Fruit fly (Drosophila melanogaster) whole organism, embryonic: ENCODE results near the gene UQCR-14L.

Experiments
- Antp ChIP-seq: fragments of 200-800 bp; sonication (Bioruptor generic); optimal IDR thresholded peaks from 3 replicates; lab custom pipeline; 2016; ENCODE audit warnings: missing biosample characterization, missing genetic modification characterization
- CG1024 ChIP-seq: fragments of 200-800 bp; sonication (Bioruptor generic); IDR thresholded peaks from 2 replicates; pipeline ENCODE4 v1.3.6; 2022; ENCODE audit warnings: missing biosample characterization, missing genetic modification characterization
- CG10366 ChIP-seq: fragments of 200-800 bp; sonication (Bioruptor generic); IDR thresholded peaks from 2 replicates; pipeline ENCODE4 v1.3.6; 2022; ENCODE audit warnings: missing biosample characterization, missing genetic modification characterization
- CG11085 ChIP-seq: fragments of 200-800 bp; sonication (Bioruptor generic); IDR thresholded peaks from 2 replicates; pipeline ENCODE4 v1.3.6; 2022; ENCODE audit warnings: missing biosample characterization, missing genetic modification characterization
- CG13123 ChIP-seq: fragments of 200-800 bp; sonication (Bioruptor generic); optimal IDR thresholded peaks from 2 replicates; lab custom pipeline; 2016; ENCODE audit warnings: missing biosample characterization, missing genetic modification characterization
- CG14050 ChIP-seq: fragments of 200-800 bp; sonication (Bioruptor generic); IDR thresholded peaks from 3 replicates; pipeline ENCODE4 v1.3.6; 2022; ENCODE audit warnings: missing biosample characterization, missing genetic modification characterization
- CG14667 ChIP-seq: fragments of 200-800 bp; sonication (Bioruptor generic); IDR thresholded peaks from 2 replicates; pipeline ENCODE4 v1.3.6; 2022; ENCODE audit warnings: missing biosample characterization, missing genetic modification characterization
- CG14860 ChIP-seq: fragments of 200-800 bp; sonication (Bioruptor generic); IDR thresholded peaks from 3 replicates; pipeline ENCODE4 v1.3.6; 2022; ENCODE audit warnings: missing biosample characterization, missing genetic modification characterization; ENCODE audit not compliant: partially characterized antibody
- CG14965 ChIP-seq: fragments of 200-800 bp; sonication (Bioruptor generic); optimal IDR thresholded peaks from 2 replicates; lab custom pipeline; 2016; ENCODE audit warnings: missing biosample characterization, missing genetic modification characterization, borderline replicate concordance
- CG15479 ChIP-seq: fragments of 200-800 bp; sonication (Bioruptor generic); optimal IDR thresholded peaks from 3 replicates; lab custom pipeline; 2019; ENCODE audit warnings: missing biosample characterization, mild to moderate bottlenecking, missing genetic modification characterization, moderate library complexity
- CG15696 ChIP-seq: fragments of 200-800 bp; sonication (Bioruptor generic); optimal IDR thresholded peaks from 2 replicates; lab custom pipeline; 2019; ENCODE audit warnings: missing biosample characterization, mild to moderate bottlenecking, missing genetic modification characterization, moderate library complexity
- CG17328 ChIP-seq: fragments of 200-800 bp; sonication (Bioruptor generic); IDR thresholded peaks from 2 replicates; pipeline ENCODE4 v1.3.6; 2022; ENCODE audit warnings: missing biosample characterization, missing genetic modification characterization
- CG17359 ChIP-seq: fragments of 200-800 bp; sonication (Bioruptor generic); optimal IDR thresholded peaks from 3 replicates; lab custom pipeline; 2018; ENCODE audit warnings: missing biosample characterization, mild to moderate bottlenecking, missing genetic modification characterization, moderate library complexity
- CG17568 ChIP-seq: fragments of 200-800 bp; sonication (Bioruptor generic); optimal IDR thresholded peaks from 2 replicates; lab custom pipeline; 2018; ENCODE audit warnings: missing biosample characterization, mild to moderate bottlenecking, missing genetic modification characterization, moderate library complexity
- CG17612 ChIP-seq: fragments of 200-800 bp; sonication (Bioruptor generic); IDR thresholded peaks from 2 replicates; pipeline ENCODE4 v1.3.6; 2022; ENCODE audit warnings: missing biosample characterization, missing genetic modification characterization
- CG43689 ChIP-seq: fragments of 200-800 bp; sonication (Bioruptor generic); IDR thresholded peaks from 2 replicates; pipeline ENCODE4 v1.3.6; 2022; ENCODE audit warnings: missing biosample characterization, missing genetic modification characterization
- CG4617 ChIP-seq: fragments of 200-800 bp; sonication (Bioruptor generic); optimal IDR thresholded peaks from 3 replicates; lab custom pipeline; 2016; ENCODE audit warnings: missing biosample characterization, missing genetic modification characterization, borderline replicate concordance
- CG4820 ChIP-seq: fragments of 200-800 bp; sonication (Bioruptor generic); optimal IDR thresholded peaks from 3 replicates; lab custom pipeline; 2016; ENCODE audit warnings: missing biosample characterization, missing genetic modification characterization
- CG6765 ChIP-seq: fragments of 200-800 bp; sonication (Bioruptor generic); optimal IDR thresholded peaks from 3 replicates; lab custom pipeline; 2017; ENCODE audit warnings: missing biosample characterization, mild to moderate bottlenecking, missing genetic modification characterization
- CG7745 ChIP-seq: fragments of 200-800 bp; sonication (Bioruptor generic); optimal IDR thresholded peaks from 2 replicates; lab custom pipeline; 2018; ENCODE audit warnings: missing biosample characterization, mild to moderate bottlenecking, missing genetic modification characterization, moderate library complexity
- CG8089 ChIP-seq: fragments of 200-800 bp; sonication (Bioruptor generic); optimal IDR thresholded peaks from 3 replicates; lab custom pipeline; 2016; ENCODE audit warnings: missing biosample characterization, missing genetic modification characterization
- CG9215 ChIP-seq: fragments of 200-800 bp; sonication (Bioruptor generic); IDR thresholded peaks from 2 replicates; pipeline ENCODE4 v1.3.6; 2022; ENCODE audit warnings: missing biosample characterization, missing genetic modification characterization
- CG9437 ChIP-seq: fragments of 200-800 bp; sonication (Bioruptor generic); optimal IDR thresholded peaks from 2 replicates; lab custom pipeline; 2018; ENCODE audit warnings: missing biosample characterization, mild to moderate bottlenecking, missing genetic modification characterization
- CG9797 ChIP-seq: fragments of 200-800 bp; sonication (Bioruptor generic); optimal IDR thresholded peaks from 3 replicates; lab custom pipeline; 2018; ENCODE audit warnings: missing biosample characterization, mild to moderate bottlenecking, missing genetic modification characterization
- CG9817 ChIP-seq: fragments of 200-800 bp; sonication (Bioruptor generic); optimal IDR thresholded peaks from 2 replicates; lab custom pipeline; 2018; ENCODE audit warnings: missing biosample characterization, mild to moderate bottlenecking, missing genetic modification characterization, moderate library complexity
- Chrac-16 ChIP-seq: fragments of 200-800 bp; sonication (Bioruptor generic); optimal IDR thresholded peaks from 3 replicates; lab custom pipeline; 2016; ENCODE audit warnings: missing biosample characterization, missing genetic modification characterization
- Dp ChIP-seq: fragments of 200-800 bp; sonication (Bioruptor generic); optimal IDR thresholded peaks from 2 replicates; lab custom pipeline; 2018; ENCODE audit warnings: missing biosample characterization, mild to moderate bottlenecking, missing genetic modification characterization, moderate library complexity
- E2f2 ChIP-seq: fragments of 200-800 bp; sonication (Bioruptor generic); IDR thresholded peaks from 2 replicates; pipeline ENCODE4 v1.3.6; 2022; ENCODE audit warnings: missing biosample characterization, missing genetic modification characterization
- Ets97D ChIP-seq: fragments of 200-800 bp; sonication (Bioruptor generic); optimal IDR thresholded peaks from 3 replicates; lab custom pipeline; 2016; ENCODE audit warnings: missing biosample characterization, missing genetic modification characterization
- Hr39 ChIP-seq: fragments of >200 bp; optimal IDR thresholded peaks from 2 replicates; lab custom pipeline; 2017
- Mes4 ChIP-seq: fragments of 200-800 bp; sonication (Bioruptor generic); optimal IDR thresholded peaks from 2 replicates; lab custom pipeline; 2016; ENCODE audit warnings: missing biosample characterization, missing genetic modification characterization
- Nf-YA ChIP-seq: fragments of 200-800 bp; sonication (Bioruptor generic); IDR thresholded peaks from 2 replicates; pipeline ENCODE4 v1.3.6; 2022; ENCODE audit warnings: missing biosample characterization, missing genetic modification characterization
- Side ChIP-seq: fragments of 200-800 bp; sonication (Bioruptor generic); optimal IDR thresholded peaks from 2 replicates; lab custom pipeline; 2016; ENCODE audit warnings: missing biosample characterization, missing genetic modification characterization
- Stat92E ChIP-seq, 3 experiments: fragments of >200 bp in 2 of 3; fragments of 200-800 bp in 1 of 3; sonication (Bioruptor generic) in 1 of 3; optimal IDR thresholded peaks; 2 replicates each; lab custom pipeline; 2017 to 2019; ENCODE audit warnings: missing biosample characterization in 3 of 3, missing genetic modification characterization in 3 of 3, mild to moderate bottlenecking in 1 of 3, moderate library complexity in 1 of 3
- abd-A ChIP-seq: fragments of 200-800 bp; sonication (Bioruptor generic); optimal IDR thresholded peaks from 3 replicates; lab custom pipeline; 2019; ENCODE audit warnings: missing biosample characterization, mild to moderate bottlenecking, missing genetic modification characterization, moderate library complexity
- bbx ChIP-seq: fragments of 200-800 bp; sonication (Bioruptor generic); IDR thresholded peaks from 2 replicates; pipeline ENCODE4 v1.3.6; 2022; ENCODE audit warnings: missing biosample characterization, missing genetic modification characterization; ENCODE audit not compliant: partially characterized antibody
- corto ChIP-seq: fragments of 200-800 bp; sonication (Bioruptor generic); optimal IDR thresholded peaks from 2 replicates; lab custom pipeline; 2016; ENCODE audit warnings: missing biosample characterization, mild to moderate bottlenecking, missing genetic modification characterization, moderate library complexity
- dan ChIP-seq: fragments of 200-800 bp; sonication (Bioruptor generic); IDR thresholded peaks from 2 replicates; pipeline ENCODE4 v1.3.6; 2022; ENCODE audit warnings: missing biosample characterization, missing genetic modification characterization
- danr ChIP-seq: fragments of 200-800 bp; sonication (Bioruptor generic); IDR thresholded peaks from 2 replicates; pipeline ENCODE4 v1.3.6; 2022; ENCODE audit warnings: missing biosample characterization, missing genetic modification characterization
- fu2 ChIP-seq: fragments of 200-800 bp; sonication (Bioruptor generic); optimal IDR thresholded peaks from 2 replicates; lab custom pipeline; 2016; ENCODE audit warnings: missing biosample characterization, missing genetic modification characterization
- gcm ChIP-seq: fragments of 200-800 bp; sonication (Bioruptor generic); optimal IDR thresholded peaks from 2 replicates; lab custom pipeline; 2019; ENCODE audit warnings: missing biosample characterization, mild to moderate bottlenecking, missing genetic modification characterization, moderate library complexity
- hkb ChIP-seq, 2 experiments: fragments of 200-800 bp in 1 of 2; fragments of >200 bp in 1 of 2; sonication (Bioruptor generic) in 1 of 2; IDR thresholded peaks in 1 of 2; optimal IDR thresholded peaks in 1 of 2; 2 replicates each; pipeline versions ENCODE4 v1.3.6 to Lab custom; 2017 to 2022; ENCODE audit warnings: missing biosample characterization in 1 of 2, missing genetic modification characterization in 1 of 2
- oc ChIP-seq: fragments of 200-800 bp; sonication (Bioruptor generic); optimal IDR thresholded peaks from 2 replicates; lab custom pipeline; 2018; ENCODE audit warnings: missing biosample characterization, mild to moderate bottlenecking, missing genetic modification characterization, moderate library complexity
- pb ChIP-seq: fragments of 200-800 bp; sonication (Bioruptor generic); optimal IDR thresholded peaks from 3 replicates; lab custom pipeline; 2016; ENCODE audit warnings: missing biosample characterization, missing genetic modification characterization
- pum ChIP-seq: fragments of 200-800 bp; sonication (Bioruptor generic); optimal IDR thresholded peaks from 2 replicates; lab custom pipeline; 2016; ENCODE audit warnings: missing biosample characterization, missing genetic modification characterization
- ranshi ChIP-seq: fragments of 200-800 bp; sonication (Bioruptor generic); IDR thresholded peaks from 2 replicates; pipeline ENCODE4 v1.3.6; 2022; ENCODE audit warnings: missing biosample characterization, missing genetic modification characterization
- repo ChIP-seq: fragments of 200-800 bp; sonication (Bioruptor generic); optimal IDR thresholded peaks from 2 replicates; lab custom pipeline; 2016; ENCODE audit warnings: missing biosample characterization, missing genetic modification characterization
- tna ChIP-seq: fragments of 200-800 bp; sonication (Bioruptor generic); IDR thresholded peaks from 2 replicates; pipeline ENCODE4 v1.3.6; 2022; ENCODE audit warnings: missing biosample characterization, missing genetic modification characterization; ENCODE audit not compliant: partially characterized antibody
- unc-4 ChIP-seq: fragments of 200-800 bp; sonication (Bioruptor generic); IDR thresholded peaks from 2 replicates; pipeline ENCODE4 v1.3.6; 2022; ENCODE audit warnings: missing biosample characterization, missing genetic modification characterization; ENCODE audit not compliant: partially characterized antibody

The UQCR-14L gene

DNA sequence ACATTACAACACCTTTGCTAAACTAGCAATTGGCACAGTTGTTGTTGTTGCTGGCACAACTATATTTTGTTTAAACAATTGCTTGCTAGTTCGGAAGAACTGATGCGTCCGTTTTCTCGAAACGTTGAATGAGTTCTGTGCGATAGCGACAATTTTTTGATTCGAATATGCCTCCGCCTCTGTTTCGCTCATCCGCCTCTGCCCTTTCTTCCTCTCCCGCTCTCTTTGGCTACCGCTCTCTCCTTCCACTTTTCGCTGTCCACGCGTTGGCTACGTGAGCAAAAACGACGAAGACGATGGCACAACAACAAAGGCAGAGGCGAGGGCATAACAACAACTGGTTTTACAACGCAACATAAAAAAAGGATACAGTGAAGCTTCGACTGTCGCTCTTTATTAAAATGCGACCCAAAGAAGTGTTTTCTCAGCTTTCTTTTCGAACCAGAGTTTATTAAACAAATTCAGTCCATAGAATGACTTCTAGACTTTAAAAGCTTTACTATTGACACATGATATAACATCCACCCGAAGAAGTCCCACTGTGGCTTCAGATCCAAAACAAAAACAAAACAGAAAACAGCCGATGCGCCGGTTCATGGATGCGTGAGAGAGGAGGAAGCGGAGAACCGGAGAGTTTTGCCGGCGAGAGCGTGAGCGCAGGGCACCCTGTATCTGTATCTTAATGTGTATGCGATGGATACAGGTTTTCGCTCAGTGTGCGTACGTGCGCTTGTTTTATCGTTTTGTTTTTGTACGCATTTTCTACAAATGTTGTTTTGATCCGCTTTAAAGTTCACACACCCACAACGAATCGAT lies 32.5 kb downstream of the UQCR-14L start (continued):
- TF ChIP-seq danr (GFP tag; lab: Robert Waterston, UW) (no peak), Hr39 (lab: Kevin White, UChicago) (no peak), bbx (GFP tag; lab: Robert Waterston, UW) (no peak), hkb (optimal IDR thresholded peaks at IDR 0.05; lab: Kevin White, UChicago) (no peak), hkb (GFP tag; IDR thresholded peaks at IDR 0.05; lab: Robert Waterston, UW) (no peak), Stat92E (GFP tag; optimal IDR thresholded peaks at IDR 0.05; lab: Kevin White, UChicago) (peak in 1 of 3 experiments; percentile 96), CG9797 (peak; percentile 72), CG13123 (peak; percentile 99), CG9215 (GFP tag; lab: Robert Waterston, UW) (no peak), CG17568 (peak; percentile 99), CG4820 (peak; percentile 98), corto (GFP tag; lab: Kevin White, UChicago) (peak; percentile 99), CG17359 (tag; lab: Kevin White, UChicago) (peak; percentile 100), CG4617 (GFP tag; lab: Kevin White, UChicago) (peak; percentile 100), tna (GFP tag; lab: Robert Waterston, UW) (no peak), CG17612 (GFP tag; lab: Robert Waterston, UW) (no peak), Mes4 (peak; percentile 99), oc (tag; lab: Kevin White, UChicago) (peak; percentile 99), unc-4 (no peak), CG14667 (GFP tag; lab: Robert Waterston, UW) (no peak), CG14860 (GFP tag; lab: Robert Waterston, UW) (no peak), CG7745 (tag; lab: Kevin White, UChicago) (peak; percentile 76), gcm (GFP tag; lab: Kevin White, UChicago) (peak; percentile 99), CG9437 (peak; percentile 96), CG15479 (peak; percentile 90), fu2 (GFP tag; lab: Kevin White, UChicago) (peak; percentile 99), CG14050 (no peak), pum (peak; percentile 100), abd-A (peak; percentile 98), Chrac-16 (GFP tag; lab: Kevin White, UChicago) (peak; percentile 100), ranshi (GFP tag; lab: Robert Waterston, UW) (no peak), CG43689 (GFP tag; lab: Robert Waterston, UW) (no peak), CG6765 (peak; percentile 99), CG14965 (GFP tag; lab: Kevin White, UChicago) (peak; percentile 93), CG15696 (tag; lab: Kevin White, UChicago) (peak; percentile 98), Side (GFP tag; lab: Kevin White, UChicago) (peak; percentile 100), Ets97D (GFP tag; lab: Kevin White, UChicago) (peak; percentile 97), E2f2 (no peak), Dp (peak; percentile 49), dan (no peak), CG8089 (GFP tag; lab: Kevin White, UChicago) (peak; percentile 99), pb (GFP tag; lab: Kevin White, UChicago) (peak; percentile 99), repo (peak; percentile 99), CG11085 (GFP tag; lab: Robert Waterston, UW) (no peak), CG1024 (GFP tag; lab: Robert Waterston, UW) (no peak), CG10366 (no peak), CG9817 (peak; percentile 99), Nf-YA (no peak), Antp (peak; percentile 100), CG17328 (no peak)
